Fruit fly (Drosophila melanogaster) whole organism, embryonic: Measurements from ENCODE around the gene Ldaf1.

Experiments used
- B-H1 ChIP-seq: fragments of 200-800 bp; sonication (Bioruptor generic); IDR thresholded peaks from 3 replicates; pipeline ENCODE4 v1.3.6; 2022; ENCODE audit warnings: missing biosample characterization, missing genetic modification characterization
- B-H2 ChIP-seq: fragments of 200-800 bp; sonication (Bioruptor generic); optimal IDR thresholded peaks from 2 replicates; lab custom pipeline; 2018; ENCODE audit warnings: missing biosample characterization, mild to moderate bottlenecking, missing genetic modification characterization
- Bdp1 ChIP-seq: fragments of 200-800 bp; sonication (Bioruptor generic); optimal IDR thresholded peaks from 3 replicates; lab custom pipeline; 2016; ENCODE audit warnings: missing biosample characterization, missing genetic modification characterization
- Blimp-1 ChIP-seq: fragments of 200-800 bp; sonication (Bioruptor generic); optimal IDR thresholded peaks from 3 replicates; lab custom pipeline; 2018; ENCODE audit warnings: missing biosample characterization, missing genetic modification characterization, mild to moderate bottlenecking, moderate library complexity, missing genetic modification reagents
- CG1603 ChIP-seq: fragments of 200-800 bp; sonication (Bioruptor generic); optimal IDR thresholded peaks from 2 replicates; lab custom pipeline; 2019; ENCODE audit warnings: missing biosample characterization, mild to moderate bottlenecking, missing genetic modification characterization, moderate library complexity
- CG16863 ChIP-seq: fragments of 200-800 bp; sonication (Bioruptor generic); optimal IDR thresholded peaks from 3 replicates; lab custom pipeline; 2016; ENCODE audit warnings: missing biosample characterization, missing genetic modification characterization
- CG17186 ChIP-seq: fragments of 200-800 bp; sonication (Bioruptor generic); optimal IDR thresholded peaks from 3 replicates; lab custom pipeline; 2017; ENCODE audit warnings: missing biosample characterization, missing genetic modification reagents, missing genetic modification characterization
- CG17802 ChIP-seq: fragments of 200-800 bp; sonication (Bioruptor generic); optimal IDR thresholded peaks from 2 replicates; lab custom pipeline; 2018; ENCODE audit warnings: missing biosample characterization, mild to moderate bottlenecking, missing genetic modification characterization, moderate library complexity
- CG2712 ChIP-seq: fragments of 200-800 bp; optimal IDR thresholded peaks from 3 replicates; lab custom pipeline; 2019; ENCODE audit warnings: missing biosample characterization, mild to moderate bottlenecking, missing genetic modification characterization, moderate library complexity
- CG3847 ChIP-seq: fragments of 200-800 bp; sonication (Bioruptor generic); IDR thresholded peaks from 2 replicates; pipeline ENCODE4 v1.3.6; 2022; ENCODE audit warnings: missing biosample characterization, missing genetic modification characterization
- CG4282 ChIP-seq: fragments of 200-800 bp; sonication (Bioruptor generic); optimal IDR thresholded peaks from 2 replicates; lab custom pipeline; 2016; ENCODE audit warnings: missing biosample characterization, missing genetic modification characterization
- CG5180 ChIP-seq: fragments of 200-800 bp; sonication (Bioruptor generic); optimal IDR thresholded peaks from 3 replicates; lab custom pipeline; 2017; ENCODE audit warnings: missing biosample characterization, missing genetic modification characterization, mild to moderate bottlenecking, moderate library complexity, missing genetic modification reagents
- CG8924 ChIP-seq: fragments of 200-800 bp; optimal IDR thresholded peaks from 3 replicates; lab custom pipeline; 2019; ENCODE audit warnings: missing biosample characterization, mild to moderate bottlenecking, missing genetic modification characterization, moderate library complexity
- CG9437 ChIP-seq: fragments of 200-800 bp; sonication (Bioruptor generic); optimal IDR thresholded peaks from 2 replicates; lab custom pipeline; 2018; ENCODE audit warnings: missing biosample characterization, mild to moderate bottlenecking, missing genetic modification characterization
- CG9817 ChIP-seq: fragments of 200-800 bp; sonication (Bioruptor generic); optimal IDR thresholded peaks from 2 replicates; lab custom pipeline; 2018; ENCODE audit warnings: missing biosample characterization, mild to moderate bottlenecking, missing genetic modification characterization, moderate library complexity
- CG9932 ChIP-seq: fragments of 200-800 bp; sonication (Bioruptor generic); IDR thresholded peaks from 2 replicates; pipeline ENCODE4 v1.3.6; 2022; ENCODE audit warnings: missing biosample characterization, missing genetic modification characterization
- CoRest ChIP-seq: fragments of 200-800 bp; sonication (Bioruptor generic); optimal IDR thresholded peaks from 3 replicates; lab custom pipeline; 2018; ENCODE audit warnings: missing biosample characterization, mild to moderate bottlenecking, missing genetic modification characterization, moderate library complexity
- CrebB ChIP-seq: fragments of 200-800 bp; sonication (Bioruptor generic); optimal IDR thresholded peaks from 3 replicates; lab custom pipeline; 2018; ENCODE audit warnings: missing biosample characterization, mild to moderate bottlenecking, missing genetic modification characterization
- Dll ChIP-seq: fragments of 200-800 bp; sonication (Bioruptor generic); IDR thresholded peaks from 4 replicates; pipeline ENCODE4 v1.3.6; 2022; ENCODE audit warnings: missing biosample characterization, missing genetic modification characterization; ENCODE audit not compliant: partially characterized antibody
- E2f2 ChIP-seq: fragments of 200-800 bp; sonication (Bioruptor generic); IDR thresholded peaks from 2 replicates; pipeline ENCODE4 v1.3.6; 2022; ENCODE audit warnings: missing biosample characterization, missing genetic modification characterization
- Fer1 ChIP-seq: fragments of 200-800 bp; sonication (Bioruptor generic); optimal IDR thresholded peaks from 2 replicates; lab custom pipeline; 2017; ENCODE audit warnings: missing biosample characterization, mild to moderate bottlenecking, missing genetic modification characterization
- Hr78 ChIP-seq, 2 experiments: fragments of 200-800 bp in 1 of 2; fragments of >200 bp in 1 of 2; sonication (Bioruptor generic) in 1 of 2; optimal IDR thresholded peaks; 2 replicates each; lab custom pipeline; 2017 to 2019; ENCODE audit warnings: missing biosample characterization in 2 of 2, missing genetic modification characterization in 2 of 2, mild to moderate bottlenecking in 1 of 2, moderate library complexity in 1 of 2
- MESR4 ChIP-seq: fragments of 200-800 bp; sonication (Bioruptor generic); optimal IDR thresholded peaks from 2 replicates; lab custom pipeline; 2018; ENCODE audit warnings: missing biosample characterization, mild to moderate bottlenecking, missing genetic modification characterization, moderate library complexity
- Optix ChIP-seq: fragments of 200-800 bp; sonication (Bioruptor generic); IDR thresholded peaks from 3 replicates; pipeline ENCODE4 v1.3.6; 2022; ENCODE audit warnings: missing biosample characterization, missing genetic modification characterization
- PHDP ChIP-seq: fragments of 200-800 bp; sonication (Bioruptor generic); optimal IDR thresholded peaks from 3 replicates; lab custom pipeline; 2018; ENCODE audit warnings: missing biosample characterization, mild to moderate bottlenecking, missing genetic modification characterization, moderate library complexity
- Ptx1 ChIP-seq: fragments of 200-800 bp; sonication (Bioruptor generic); IDR thresholded peaks from 2 replicates; pipeline ENCODE4 v1.3.6; 2022; ENCODE audit warnings: missing biosample characterization, missing genetic modification characterization
- Ravus ChIP-seq: fragments of 200-800 bp; sonication (Bioruptor generic); IDR thresholded peaks from 2 replicates; pipeline ENCODE4 v1.3.6; 2022; ENCODE audit warnings: missing biosample characterization, missing genetic modification characterization
- Sry-δ ChIP-seq: fragments of 200-800 bp; sonication (Bioruptor generic); optimal IDR thresholded peaks from 2 replicates; lab custom pipeline; 2016; ENCODE audit warnings: missing biosample characterization, missing genetic modification characterization
- Stat92E ChIP-seq, 3 experiments: fragments of >200 bp in 2 of 3; fragments of 200-800 bp in 1 of 3; sonication (Bioruptor generic) in 1 of 3; optimal IDR thresholded peaks; 2 replicates each; lab custom pipeline; 2017 to 2019; ENCODE audit warnings: missing biosample characterization in 3 of 3, missing genetic modification characterization in 3 of 3, mild to moderate bottlenecking in 1 of 3, moderate library complexity in 1 of 3
- Xrp1 ChIP-seq: fragments of 200-800 bp; sonication (Bioruptor generic); IDR thresholded peaks from 2 replicates; pipeline ENCODE4 v1.3.6; 2022; ENCODE audit warnings: missing biosample characterization, missing genetic modification characterization
- YL-1 ChIP-seq: fragments of 200-800 bp; sonication (Bioruptor generic); optimal IDR thresholded peaks from 3 replicates; lab custom pipeline; 2017; ENCODE audit warnings: missing biosample characterization, mild to moderate bottlenecking, missing genetic modification characterization
- ato ChIP-seq: fragments of 200-800 bp; sonication (Bioruptor generic); IDR thresholded peaks from 2 replicates; pipeline ENCODE4 v1.3.6; 2022; ENCODE audit warnings: missing biosample characterization, missing genetic modification characterization; ENCODE audit not compliant: partially characterized antibody
- bab2 ChIP-seq: fragments of 200-800 bp; sonication (Bioruptor generic); optimal IDR thresholded peaks from 2 replicates; lab custom pipeline; 2016; ENCODE audit warnings: missing biosample characterization, missing genetic modification characterization
- bcd ChIP-seq: fragments of 200-800 bp; sonication (Bioruptor generic); optimal IDR thresholded peaks from 2 replicates; lab custom pipeline; 2017; ENCODE audit warnings: missing biosample characterization, mild to moderate bottlenecking, missing genetic modification characterization
- cas ChIP-seq: fragments of 200-800 bp; sonication (Bioruptor generic); IDR thresholded peaks from 2 replicates; pipeline ENCODE4 v1.3.6; 2022; ENCODE audit warnings: missing biosample characterization, missing genetic modification characterization
- fu2 ChIP-seq: fragments of 200-800 bp; sonication (Bioruptor generic); optimal IDR thresholded peaks from 2 replicates; lab custom pipeline; 2016; ENCODE audit warnings: missing biosample characterization, missing genetic modification characterization
- gce ChIP-seq: fragments of 200-800 bp; sonication (Bioruptor generic); IDR thresholded peaks from 3 replicates; pipeline ENCODE4 v1.3.6; 2022; ENCODE audit warnings: missing biosample characterization, missing genetic modification characterization
- gcm2 ChIP-seq: fragments of 200-800 bp; sonication (Bioruptor generic); optimal IDR thresholded peaks from 2 replicates; lab custom pipeline; 2016; ENCODE audit warnings: missing biosample characterization, missing genetic modification characterization
- hbn ChIP-seq: fragments of 200-800 bp; sonication (Bioruptor generic); IDR thresholded peaks from 2 replicates; pipeline ENCODE4 v1.3.6; 2022; ENCODE audit warnings: missing biosample characterization, missing genetic modification characterization; ENCODE audit not compliant: partially characterized antibody
- inv ChIP-seq: fragments of 200-800 bp; sonication (Bioruptor generic); IDR thresholded peaks from 2 replicates; pipeline ENCODE4 v1.3.6; 2022; ENCODE audit warnings: missing biosample characterization, missing genetic modification characterization; ENCODE audit not compliant: partially characterized antibody
- ken ChIP-seq: fragments of 200-800 bp; sonication (Bioruptor generic); IDR thresholded peaks from 3 replicates; pipeline ENCODE4 v1.3.6; 2022; ENCODE audit warnings: missing biosample characterization, missing genetic modification characterization
- phol ChIP-seq: fragments of 200-800 bp; sonication (Bioruptor generic); optimal IDR thresholded peaks from 3 replicates; lab custom pipeline; 2018; ENCODE audit warnings: missing biosample characterization, mild to moderate bottlenecking, missing genetic modification characterization, moderate library complexity
- prd ChIP-seq, 3 experiments: fragments of >200 bp in 2 of 3; fragments of 200-800 bp in 1 of 3; sonication (Bioruptor generic) in 1 of 3; optimal IDR thresholded peaks in 2 of 3; IDR thresholded peaks in 1 of 3; 2 replicates in 2 of 3; 3 replicates in 1 of 3; pipeline versions ENCODE4 v1.3.6 to Lab custom; 2017 to 2022; ENCODE audit warnings: missing biosample characterization in 1 of 3, missing genetic modification characterization in 1 of 3
- pzg ChIP-seq: fragments of 200-800 bp; sonication (Bioruptor generic); optimal IDR thresholded peaks from 3 replicates; lab custom pipeline; 2018; ENCODE audit warnings: missing biosample characterization, mild to moderate bottlenecking, missing genetic modification characterization, moderate library complexity
- sd ChIP-seq: fragments of 200-800 bp; sonication (Bioruptor generic); optimal IDR thresholded peaks from 3 replicates; lab custom pipeline; 2018; ENCODE audit warnings: missing biosample characterization, mild to moderate bottlenecking, missing genetic modification characterization, moderate library complexity
- sim ChIP-seq: fragments of 200-800 bp; sonication (Bioruptor generic); IDR thresholded peaks from 2 replicates; pipeline ENCODE4 v1.3.6; 2022; ENCODE audit warnings: missing biosample characterization, missing genetic modification characterization
- sug ChIP-seq: fragments of 200-800 bp; optimal IDR thresholded peaks from 2 replicates; lab custom pipeline; 2019; ENCODE audit warnings: missing biosample characterization, mild to moderate bottlenecking, missing genetic modification characterization, moderate library complexity
- tap ChIP-seq: fragments of 200-800 bp; optimal IDR thresholded peaks from 3 replicates; lab custom pipeline; 2019; ENCODE audit warnings: missing biosample characterization, mild to moderate bottlenecking, missing genetic modification characterization, moderate library complexity
- twi ChIP-seq: fragments of 200-800 bp; optimal IDR thresholded peaks from 2 replicates; lab custom pipeline; 2019; ENCODE audit warnings: missing biosample characterization, mild to moderate bottlenecking, missing genetic modification characterization, moderate library complexity

Gene Ldaf1

dm6 chrX:1901605-1902136 lies at the start of gene Ldaf1:
Ldaf1 (minus strand) TSS chrX:1901911.
- TF ChIP-seq CG2712 (tag; lab: Kevin White, UChicago) (no peak), ken (GFP tag; lab: Robert Waterston, UW) (no peak), Optix (GFP tag; lab: Robert Waterston, UW) (no peak), Sry-δ (GFP tag; lab: Kevin White, UChicago) (peak; percentile 5), Stat92E (GFP tag; optimal IDR thresholded peaks at IDR 0.05; lab: Kevin White, UChicago) (no peak), hbn (no peak), CG1603 (tag; lab: Kevin White, UChicago) (peak; percentile 21), CG3847 (no peak), CG9932 (GFP tag; lab: Robert Waterston, UW) (no peak), CG17186 (GFP tag; lab: Kevin White, UChicago) (no peak), MESR4 (GFP tag; lab: Kevin White, UChicago) (peak; percentile 20), Ravus (GFP tag; lab: Robert Waterston, UW) (no peak), CG8924 (tag; lab: Kevin White, UChicago) (peak; percentile 2), Dll (GFP tag; lab: Robert Waterston, UW) (0 out of 4 replicates have a peak, but pooled peaks have one; percentile 25), Blimp-1 (GFP tag; lab: Kevin White, UChicago) (no peak), Xrp1 (GFP tag; lab: Robert Waterston, UW) (no peak), prd (optimal IDR thresholded peaks at IDR 0.05; lab: Kevin White, UChicago) (no peak), prd (GFP tag; IDR thresholded peaks at IDR 0.05; lab: Robert Waterston, UW) (no peak), bcd (GFP tag; lab: Kevin White, UChicago) (no peak), B-H1 (GFP tag; lab: Robert Waterston, UW) (no peak), CG5180 (GFP tag; lab: Kevin White, UChicago) (no peak), PHDP (tag; lab: Kevin White, UChicago) (no peak), inv (GFP tag; lab: Robert Waterston, UW) (no peak), tap (tag; lab: Kevin White, UChicago) (no peak), B-H2 (peak; percentile 19), CG17802 (tag; lab: Kevin White, UChicago) (no peak), Fer1 (GFP tag; lab: Kevin White, UChicago) (peak; percentile 5), fu2 (GFP tag; lab: Kevin White, UChicago) (no peak), YL-1 (peak; percentile 4), Ptx1 (no peak), Bdp1 (GFP tag; lab: Kevin White, UChicago) (no peak), CG9817 (tag; lab: Kevin White, UChicago) (no peak), sim (GFP tag; lab: Robert Waterston, UW) (no peak), CG16863 (GFP tag; lab: Kevin White, UChicago) (no peak), bab2 (GFP tag; lab: Kevin White, UChicago) (no peak), CG4282 (no peak), CoRest (no peak), gce (no peak), pzg (GFP tag; lab: Kevin White, UChicago) (peak; percentile 33), Hr78 (GFP tag; optimal IDR thresholded peaks at IDR 0.05; lab: Kevin White, UChicago) (peak in 1 of 2 experiments; percentile 55), CG9437 (no peak), CrebB (tag; lab: Kevin White, UChicago) (no peak), sug (tag; lab: Kevin White, UChicago) (no peak), phol (tag; lab: Kevin White, UChicago) (peak; percentile 5), E2f2 (GFP tag; lab: Robert Waterston, UW) (peak; percentile 71), sd (tag; lab: Kevin White, UChicago) (no peak), twi (tag; lab: Kevin White, UChicago) (no peak), cas (GFP tag; lab: Robert Waterston, UW) (no peak), ato (GFP tag; lab: Robert Waterston, UW) (no peak), gcm2 (no peak)
